Fruit fly (Drosophila melanogaster) whole organism, wandering third instar larva: ENCODE measurements around the gene grn.

Experiments used
- Dfd ChIP-seq: fragments of >200 bp; optimal IDR thresholded peaks from 2 replicates; lab custom pipeline; 2017; ENCODE audit warnings: missing biosample characterization, missing genetic modification characterization
- Rel ChIP-seq, 2 experiments: fragments of 200-800 bp; sonication (Bioruptor generic) in 1 of 2; optimal IDR thresholded peaks; 2 replicates in 1 of 2; 3 replicates in 1 of 2; lab custom pipeline; 2016 to 2019; ENCODE audit warnings: mild to moderate bottlenecking in 2 of 2, missing biosample characterization in 2 of 2, missing genetic modification characterization in 2 of 2, moderate library complexity in 1 of 2

dm6 chr3R:8207276-8207654 lies 26.0 kb upstream of the grn start:
- no peak for TF ChIP-seq Rel (GFP tag; optimal IDR thresholded peaks at IDR 0.05; lab: Kevin White, UChicago)
- TF ChIP-seq Rel (tag; optimal IDR thresholded peaks at IDR 0.05; lab: Kevin White, UChicago) = no peak
- no peak for TF ChIP-seq Dfd (GFP tag; lab: Kevin White, UChicago)
